Fruit fly (Drosophila melanogaster) ovary, adult (tissue): Measurements from ENCODE around the gene Fbp2.

Experiments
- CG17801 ChIP-seq: fragments of 200-800 bp; optimal IDR thresholded peaks from 2 replicates; lab custom pipeline; 2019; ENCODE audit warnings: missing biosample characterization, mild to moderate bottlenecking, missing genetic modification characterization, moderate library complexity; ENCODE audit not compliant: partially characterized antibody

Gene Fbp2

dm6 chr2L:9457865-9458264 lies 31.3 kb downstream of the Fbp2 start:
- TF ChIP-seq CG17801 (GFP tag; lab: Kevin White, UChicago): no peak

- no peak for TF ChIP-seq CG17801 (GFP tag; lab: Kevin White, UChicago)
These were observed 32.9 kb downstream of the Fbp2 start for dm6 chr2L:9459372-9460091.

- TF ChIP-seq CG17801 (GFP tag; lab: Kevin White, UChicago): no peak
These were observed 33.5 kb downstream of the Fbp2 start for dm6 chr2L:9460092-9460473.

DNA sequence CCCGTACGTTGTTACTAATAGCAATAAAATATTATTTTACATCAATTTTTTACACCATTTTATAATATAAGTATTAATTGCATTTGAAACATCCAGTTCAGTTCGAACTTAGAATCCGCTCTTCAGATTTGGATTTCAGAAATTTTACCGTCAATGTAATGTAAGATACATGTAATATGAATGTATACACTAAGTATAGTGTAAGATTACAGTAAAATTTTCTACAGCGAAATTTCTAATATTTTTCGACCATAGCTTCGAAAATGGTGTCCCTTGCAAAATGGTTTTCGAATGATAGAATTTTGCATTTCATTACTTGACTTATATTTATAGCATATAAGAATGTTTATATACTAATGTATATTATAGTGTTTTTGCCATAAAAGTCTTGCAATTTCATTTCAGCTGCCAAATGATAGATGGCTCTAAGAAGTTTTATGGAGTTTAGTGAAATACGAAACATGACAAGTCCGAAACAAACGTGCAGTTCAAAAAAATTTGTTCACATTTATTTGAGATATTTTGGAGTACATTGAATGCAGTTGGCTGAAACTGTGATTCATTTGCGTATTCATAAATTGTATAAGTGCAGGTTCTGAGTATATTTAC lies 38.0 kb downstream of the Fbp2 start:
- no peak for TF ChIP-seq CG17801 (GFP tag; lab: Kevin White, UChicago)

DNA sequence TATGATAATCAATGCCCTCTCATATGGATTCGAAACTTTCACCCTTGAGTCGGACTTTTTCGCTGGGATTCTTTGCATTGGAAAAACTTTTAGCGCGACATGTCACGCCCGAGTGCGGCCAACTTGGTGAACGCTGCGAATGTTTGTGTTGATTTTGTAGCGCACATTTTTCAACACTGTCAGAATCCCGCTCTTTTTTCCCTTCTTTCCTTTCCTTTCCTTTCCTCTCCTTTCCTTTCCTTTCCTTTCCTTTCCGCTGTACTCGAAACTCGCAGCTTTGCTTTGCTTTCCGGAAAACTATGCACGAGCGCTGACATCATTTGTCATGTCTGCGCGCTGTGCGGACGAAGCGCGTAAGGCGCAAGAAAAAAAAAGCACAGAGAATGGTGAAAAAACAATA lies 40.8 kb downstream of the Fbp2 start:
- no peak for TF ChIP-seq CG17801 (GFP tag; lab: Kevin White, UChicago)
